Worm (Caenorhabditis elegans): ENCODE results near the gene ptp-8.
"Not testable (repeated sequence)": the region's sequence is repeated elsewhere in the genome, so short reads cannot be mapped to it uniquely, and the experiment has no call there.

Gene ptp-8

DNA sequence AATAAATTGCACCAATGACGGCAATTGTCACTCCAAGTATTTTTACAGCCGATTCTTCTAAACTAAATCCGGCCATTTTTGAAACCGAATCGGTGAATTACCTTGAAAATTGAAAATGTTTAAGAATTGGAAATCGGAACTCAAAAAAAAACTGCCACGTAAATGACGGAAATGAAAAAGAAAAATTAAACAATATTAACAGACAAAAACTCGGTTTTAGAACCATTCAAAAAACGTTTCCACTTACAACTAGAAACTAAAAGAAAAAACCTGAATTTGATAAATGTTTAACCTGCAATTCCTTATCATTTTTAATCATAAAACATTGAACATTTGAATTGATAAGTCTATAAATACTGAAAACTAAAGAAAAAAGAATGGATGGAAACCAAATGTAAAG lies 16.8 kb upstream of the ptp-8 start, which contains the start of gene Y40C5A.4:
Gene Y40C5A.4, minus strand, starts transcription at position 101 of the 400 bp plus-strand sequence.
- TF ChIP-seq ceh-9, daf-12, lin-15B (tag; optimal IDR thresholded peaks at IDR 0.05): not testable (repeated sequence)

DNA sequence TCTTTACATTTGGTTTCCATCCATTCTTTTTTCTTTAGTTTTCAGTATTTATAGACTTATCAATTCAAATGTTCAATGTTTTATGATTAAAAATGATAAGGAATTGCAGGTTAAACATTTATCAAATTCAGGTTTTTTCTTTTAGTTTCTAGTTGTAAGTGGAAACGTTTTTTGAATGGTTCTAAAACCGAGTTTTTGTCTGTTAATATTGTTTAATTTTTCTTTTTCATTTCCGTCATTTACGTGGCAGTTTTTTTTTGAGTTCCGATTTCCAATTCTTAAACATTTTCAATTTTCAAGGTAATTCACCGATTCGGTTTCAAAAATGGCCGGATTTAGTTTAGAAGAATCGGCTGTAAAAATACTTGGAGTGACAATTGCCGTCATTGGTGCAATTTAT lies 7.0 kb upstream of the ptp-8 start, which contains the start of gene T12B3.3:
Gene T12B3.3, plus strand, starts transcription at position 301 of the 400 bp plus-strand sequence.
- TF ChIP-seq nhr-28, nhr-23, fos-1 (tag; optimal IDR thresholded peaks at IDR 0.05): not testable (repeated sequence)

DNA sequence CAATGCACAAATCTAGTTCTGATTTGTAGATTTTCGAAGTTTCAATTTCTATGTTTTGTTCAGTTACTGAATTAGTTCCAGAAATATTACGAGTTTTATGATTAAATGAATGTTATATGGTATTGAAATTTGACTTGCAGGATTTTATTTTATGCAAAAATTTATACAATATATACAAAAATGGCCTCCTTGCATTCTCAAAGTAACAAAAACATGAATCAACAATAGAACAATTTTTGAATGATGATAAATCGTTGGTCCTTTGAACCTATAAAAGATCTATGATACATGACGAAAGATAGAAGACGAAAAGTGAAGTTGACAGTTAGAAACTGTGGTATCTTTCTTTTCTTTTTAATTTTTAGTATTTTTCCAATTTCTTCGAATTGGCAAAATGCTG lies 5.3 kb upstream of the ptp-8 start, which contains the start of gene T12B3.2:
Gene T12B3.2, plus strand, starts transcription at position 301 of the 400 bp plus-strand sequence.
- TF ChIP-seq aly-2 (tag; optimal IDR thresholded peaks at IDR 0.05) (no peak), lsy-12 (tag; optimal IDR thresholded peaks at IDR 0.05) (no peak), nhr-23 (tag; optimal IDR thresholded peaks at IDR 0.05) (no peak), elt-2 (tag; optimal IDR thresholded peaks at IDR 0.05) (peak; percentile 1), jun-1 (tag; optimal IDR thresholded peaks at IDR 0.05) (no peak), sea-2 (GFP tag; optimal IDR thresholded peaks at IDR 0.05) (no peak)

DNA sequence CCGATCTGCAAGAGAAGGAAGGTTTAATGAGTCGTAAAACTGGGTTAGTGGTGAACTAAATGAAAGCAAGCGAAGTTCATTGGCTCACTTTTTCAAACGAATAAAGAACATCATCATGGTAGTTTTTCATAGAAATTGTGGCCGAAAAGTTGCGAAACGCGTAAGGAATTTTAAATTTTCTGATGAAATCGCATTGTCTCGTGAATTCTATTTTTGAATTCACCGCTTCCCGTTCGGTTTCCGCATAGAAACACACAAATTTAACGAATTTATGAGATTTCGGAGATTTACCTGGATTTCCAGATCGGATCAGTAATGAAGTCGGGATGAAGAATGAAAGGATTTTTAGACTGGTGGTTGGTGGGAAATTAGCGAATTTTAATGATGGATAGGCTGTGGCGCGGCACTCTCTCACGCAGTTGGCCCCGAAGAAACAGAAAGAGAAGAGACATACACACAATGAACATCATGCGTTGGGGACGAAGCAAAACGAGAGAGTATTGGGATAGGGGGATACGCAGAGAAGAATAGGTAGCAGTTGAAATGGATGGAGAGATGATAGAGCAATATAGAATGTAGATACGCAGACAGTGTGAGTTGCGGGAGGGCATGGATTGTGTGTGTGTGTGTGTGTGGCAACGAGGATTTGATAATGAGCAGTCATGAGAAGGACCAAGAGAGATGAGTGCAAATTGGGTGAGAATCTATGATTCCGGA lies 5.1 kb downstream of the ptp-8 start:
- no peak for TF ChIP-seq fos-1 (tag; optimal IDR thresholded peaks at IDR 0.05)
- TF ChIP-seq nfya-1 (tag; optimal IDR thresholded peaks at IDR 0.05; ENCODE audit: insufficient read depth), result peak; percentile 82
- TF ChIP-seq nhr-23 (tag; optimal IDR thresholded peaks at IDR 0.05), result peak; percentile 11
- TF ChIP-seq ztf-11 (tag; optimal IDR thresholded peaks at IDR 0.05), result no peak
- no peak for TF ChIP-seq jun-1 (tag; optimal IDR thresholded peaks at IDR 0.05)
- TF ChIP-seq elt-2 (tag; optimal IDR thresholded peaks at IDR 0.05), result no peak
- peak; percentile 17 for TF ChIP-seq lin-15B (tag; optimal IDR thresholded peaks at IDR 0.05)
- no peak for TF ChIP-seq skn-1 (tag; optimal IDR thresholded peaks at IDR 0.05)
- TF ChIP-seq tbx-2 (tag; optimal IDR thresholded peaks at IDR 0.05), result peak; percentile 40
- no peak for TF ChIP-seq zag-1 (tag; optimal IDR thresholded peaks at IDR 0.05)
- TF ChIP-seq R02D3.7 (tag; optimal IDR thresholded peaks at IDR 0.05), result no peak
- peak; percentile 90 for TF ChIP-seq hmg-11 (tag; optimal IDR thresholded peaks at IDR 0.05)
- no peak for TF ChIP-seq egl-27 (tag; optimal IDR thresholded peaks at IDR 0.05)
- TF ChIP-seq fkh-10 (GFP tag; optimal IDR thresholded peaks at IDR 0.05), result no peak
- no peak for TF ChIP-seq nhr-28 (tag; optimal IDR thresholded peaks at IDR 0.05)
- TF ChIP-seq aly-2 (tag; optimal IDR thresholded peaks at IDR 0.05), result no peak
- TF ChIP-seq elt-1 (tag; optimal IDR thresholded peaks at IDR 0.05), result no peak
- TF ChIP-seq lin-39 (tag; optimal IDR thresholded peaks at IDR 0.05), result peak; percentile 71
- peak; percentile 44 for TF ChIP-seq nhr-25 (tag; optimal IDR thresholded peaks at IDR 0.05)
- TF ChIP-seq lsy-12 (tag; optimal IDR thresholded peaks at IDR 0.05), result peak; percentile 8

DNA sequence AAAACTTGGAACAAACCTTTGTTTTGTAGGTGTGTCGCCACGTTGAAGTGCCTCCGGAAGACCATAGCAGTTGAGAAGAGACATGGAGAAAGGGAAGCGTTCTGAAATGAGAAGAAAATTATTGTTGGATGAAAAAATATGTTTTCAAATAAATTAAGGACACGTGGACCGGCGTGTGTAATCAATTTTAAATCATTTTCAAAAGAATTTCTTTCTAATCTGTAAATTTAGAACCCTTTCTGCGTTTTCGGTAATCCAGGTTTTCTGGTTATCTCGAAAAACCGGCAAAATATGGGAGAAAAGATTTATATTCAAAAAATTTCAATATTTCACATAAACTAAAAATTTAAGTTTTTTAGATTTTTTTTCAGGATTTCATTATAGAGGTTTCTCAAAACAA lies 7.0 kb downstream of the ptp-8 start, which contains the start of gene mob-3:
Gene mob-3, minus strand, starts transcription at position 101 of the 400 bp plus-strand sequence.
- no peak for TF ChIP-seq unc-62 (GFP tag; optimal IDR thresholded peaks at IDR 0.05)
- no peak for TF ChIP-seq jun-1 (tag; optimal IDR thresholded peaks at IDR 0.05)
- TF ChIP-seq nhr-23 (tag; optimal IDR thresholded peaks at IDR 0.05), result no peak
- no peak for TF ChIP-seq elt-1 (tag; optimal IDR thresholded peaks at IDR 0.05)
- TF ChIP-seq nhr-43 (tag; optimal IDR thresholded peaks at IDR 0.05; ENCODE audit: poor library complexity, severe bottlenecking), result no peak
- no peak for TF ChIP-seq nfya-1 (tag; optimal IDR thresholded peaks at IDR 0.05; ENCODE audit: insufficient read depth)
- no peak for TF ChIP-seq mml-1 (tag; optimal IDR thresholded peaks at IDR 0.05)
- TF ChIP-seq lin-15B (tag; optimal IDR thresholded peaks at IDR 0.05), result no peak
- no peak for TF ChIP-seq mdl-1 (tag; optimal IDR thresholded peaks at IDR 0.05)
- TF ChIP-seq egl-27 (tag; optimal IDR thresholded peaks at IDR 0.05), result no peak
- no peak for TF ChIP-seq ceh-82 (tag; optimal IDR thresholded peaks at IDR 0.05)
- no peak for TF ChIP-seq nhr-67 (tag; optimal IDR thresholded peaks at IDR 0.05)
- TF ChIP-seq ztf-11 (tag; optimal IDR thresholded peaks at IDR 0.05), result no peak
- TF ChIP-seq zag-1 (tag; optimal IDR thresholded peaks at IDR 0.05), result no peak

DNA sequence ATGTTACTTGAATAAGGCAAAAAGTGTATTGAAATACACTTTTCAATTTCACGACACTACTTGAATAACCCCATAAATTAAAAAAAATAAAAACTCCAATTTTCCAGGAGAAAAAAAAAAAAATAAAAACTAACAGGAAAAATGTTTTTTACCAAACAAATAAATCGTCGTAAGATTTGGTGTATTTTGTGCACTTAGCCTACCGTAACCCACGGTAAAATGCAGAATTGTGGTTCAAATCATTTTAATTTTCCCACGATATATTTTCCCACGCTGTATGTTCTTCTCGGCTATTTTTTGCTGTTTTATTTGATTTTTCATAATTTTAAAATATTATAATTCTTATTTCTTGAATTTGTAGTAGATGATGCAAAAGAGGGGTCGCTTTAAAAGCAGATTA lies 7.9 kb downstream of the ptp-8 start:
- TF ChIP-seq mml-1 (tag; optimal IDR thresholded peaks at IDR 0.05) (no peak), fos-1 (tag; optimal IDR thresholded peaks at IDR 0.05) (no peak), zag-1 (tag; optimal IDR thresholded peaks at IDR 0.05) (no peak), ceh-28 (tag; optimal IDR thresholded peaks at IDR 0.05) (no peak), pha-4 (tag; optimal IDR thresholded peaks at IDR 0.05) (no peak), egl-5 (tag; optimal IDR thresholded peaks at IDR 0.05) (no peak), eor-1 (tag; optimal IDR thresholded peaks at IDR 0.05) (no peak), nhr-23 (tag; optimal IDR thresholded peaks at IDR 0.05) (no peak), elt-1 (tag; optimal IDR thresholded peaks at IDR 0.05) (no peak), ceh-82 (tag; optimal IDR thresholded peaks at IDR 0.05) (no peak), lin-15B (tag; optimal IDR thresholded peaks at IDR 0.05) (no peak), unc-39 (tag; optimal IDR thresholded peaks at IDR 0.05) (no peak)
